Fruit fly (Drosophila melanogaster) S2 (cell line): ENCODE results near the gene Pp2B-14D.

Source experiments
- CG8478 ChIP-seq: fragments of >200 bp; optimal IDR thresholded peaks from 2 replicates; lab custom pipeline; 2018
- CTCF ChIP-seq, 2 experiments: fragments of >200 bp; optimal IDR thresholded peaks; 2 replicates each; lab custom pipeline; 2018

DNA sequence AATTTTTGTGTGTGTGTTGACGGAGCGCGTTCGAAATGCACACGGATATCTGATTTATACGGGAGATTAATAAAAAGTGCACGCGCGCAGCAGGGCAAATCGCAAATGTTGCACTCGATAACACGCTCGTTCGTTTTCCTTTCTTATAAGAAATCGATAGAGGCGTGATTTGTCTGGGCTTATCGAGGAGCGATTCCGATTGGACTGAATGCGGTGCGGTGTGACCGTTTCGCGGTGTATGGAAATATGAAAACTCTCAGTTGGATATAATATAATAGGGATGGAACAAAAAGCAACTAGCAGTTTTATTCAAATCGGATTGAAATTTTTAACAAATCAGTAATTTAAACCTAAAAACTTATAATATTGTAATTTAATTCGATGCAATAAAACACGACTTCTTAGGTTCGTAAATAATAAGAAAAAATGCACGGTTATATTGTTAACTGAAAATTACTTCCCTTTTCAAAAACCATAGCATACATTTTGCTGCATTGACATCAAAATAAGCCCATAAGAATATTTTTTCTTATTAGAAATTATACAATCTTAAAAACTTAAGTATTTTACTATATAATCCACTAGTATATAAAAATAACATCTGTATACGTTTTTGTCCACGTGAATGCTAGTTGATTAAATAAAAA, 27.3 kb upstream of the Pp2B-14D start, which contains the start of gene CanA-14F:
- TF ChIP-seq CG8478 (no peak), CTCF (optimal IDR thresholded peaks at IDR 0.05; lab: Kevin White, UChicago) (no peak)
